Worm (Caenorhabditis elegans) whole organism, dauer: ENCODE measurements around the gene col-69.
"Not testable (repeated sequence)": the region's sequence is repeated elsewhere in the genome, so short reads cannot be mapped to it uniquely, and the experiment has no call there.

Experiments used
- unc-62 ChIP-seq: sonication (generic microtip); optimal IDR thresholded peaks from 2 replicates; lab custom pipeline; 2017; ENCODE audit warnings: missing biosample characterization, missing genetic modification reagents, missing genetic modification characterization

col-69 gene

DNA sequence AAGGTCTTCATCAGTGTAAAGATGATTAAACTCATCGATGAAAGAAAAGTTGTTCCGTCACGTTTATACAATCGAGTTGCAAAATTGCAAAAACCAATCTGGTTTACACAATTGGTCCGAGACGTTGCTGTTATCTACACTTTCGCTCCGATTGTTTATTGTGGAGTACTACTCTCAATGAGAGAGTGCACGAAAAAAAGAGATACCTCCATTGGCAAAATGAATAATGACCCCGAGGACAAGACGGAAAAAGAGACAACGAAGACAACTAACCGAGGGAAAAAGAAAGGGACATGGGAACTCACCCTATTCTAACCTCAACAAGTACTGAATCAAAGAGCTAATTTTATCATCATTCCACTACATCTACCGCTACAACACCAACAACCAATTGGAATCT, 8.0 kb upstream of the col-69 start:
- TF ChIP-seq unc-62 (GFP tag; lab: Kevin White, UChicago), result no peak

DNA sequence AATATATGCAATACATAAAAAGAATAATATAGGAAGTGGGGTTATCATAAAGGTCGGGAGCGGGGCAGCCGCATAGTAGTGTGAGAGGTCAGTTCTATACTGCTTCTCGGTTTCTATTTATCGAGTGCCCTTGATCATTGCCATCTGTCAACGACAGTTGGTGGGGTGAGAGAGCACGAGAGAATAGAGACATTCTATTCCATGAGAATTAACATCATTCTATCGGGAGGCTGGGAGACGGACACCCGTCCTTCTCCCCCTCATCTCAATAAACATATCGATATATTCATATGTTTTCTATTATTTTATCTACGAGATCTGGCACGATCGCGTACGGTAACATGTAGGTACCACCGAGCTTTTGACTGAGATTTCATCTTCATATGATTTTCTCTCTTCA, 6.6 kb upstream of the col-69 start, which contains the start of gene mps-2:
Gene mps-2, minus strand, starts transcription at position 101 of the 400 bp plus-strand sequence.
- TF ChIP-seq unc-62 (GFP tag; lab: Kevin White, UChicago), result not testable (repeated sequence)

DNA sequence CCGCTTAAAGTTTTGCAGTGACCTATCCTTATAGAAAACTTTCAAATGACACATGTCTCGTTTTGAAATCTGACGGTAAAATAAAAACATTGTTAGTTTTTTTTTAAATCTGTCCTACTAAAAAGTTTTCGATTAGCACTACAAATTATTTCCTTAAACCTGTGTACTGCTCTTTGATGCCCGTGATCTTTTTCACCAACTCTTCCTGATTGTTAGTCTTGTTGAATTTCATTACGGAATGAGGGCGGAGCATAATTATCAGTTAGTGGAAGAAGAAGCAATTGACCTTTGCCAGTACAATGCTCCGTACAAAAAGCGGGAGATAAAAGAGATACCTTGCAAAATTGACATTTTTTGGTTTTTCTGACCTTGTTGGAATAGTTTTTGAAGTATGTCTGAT, 1.6 kb upstream of the col-69 start, which contains the start of gene K01A2.4:
Gene K01A2.4, plus strand, starts transcription at position 301 of the 400 bp plus-strand sequence.
- no peak for TF ChIP-seq unc-62 (GFP tag; lab: Kevin White, UChicago)

DNA sequence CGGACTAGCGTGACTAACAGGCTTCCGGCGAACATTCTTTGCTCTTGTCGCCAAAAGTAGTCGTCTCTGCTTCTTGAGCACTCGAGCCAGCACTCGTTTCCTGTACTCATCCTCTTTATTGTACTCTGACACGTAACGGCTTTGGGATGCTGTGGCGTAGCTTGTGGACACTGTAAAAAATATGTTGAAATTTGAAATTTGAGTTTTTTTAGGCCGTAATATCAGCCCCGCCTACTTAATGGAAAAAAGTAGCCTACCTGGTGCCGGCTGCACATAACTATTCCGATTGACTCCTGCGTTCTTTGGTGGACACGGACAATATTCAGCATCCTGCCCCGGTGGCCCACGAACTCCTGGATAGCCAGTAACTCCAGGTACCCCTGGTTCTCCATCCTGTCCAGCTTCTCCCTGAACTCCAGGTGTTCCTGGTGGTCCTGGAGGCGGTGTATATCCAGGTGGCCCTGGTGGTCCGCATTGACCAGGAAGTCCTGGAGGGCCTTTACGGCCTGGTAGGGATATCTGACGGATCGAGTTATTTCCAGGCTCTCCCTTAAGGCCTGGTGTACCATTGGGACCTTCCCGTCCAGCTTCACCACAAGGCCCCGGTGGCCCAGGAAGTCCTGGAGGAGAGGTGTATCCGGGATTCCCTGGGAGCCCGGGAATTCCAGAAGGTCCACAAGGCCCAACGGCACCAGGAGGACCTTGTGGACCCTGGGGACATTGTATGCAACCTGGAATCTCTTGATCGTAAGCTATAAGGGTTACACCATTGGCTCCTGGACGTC, 1.4 kb downstream of the col-69 start:
- no peak for TF ChIP-seq unc-62 (GFP tag; lab: Kevin White, UChicago)

DNA sequence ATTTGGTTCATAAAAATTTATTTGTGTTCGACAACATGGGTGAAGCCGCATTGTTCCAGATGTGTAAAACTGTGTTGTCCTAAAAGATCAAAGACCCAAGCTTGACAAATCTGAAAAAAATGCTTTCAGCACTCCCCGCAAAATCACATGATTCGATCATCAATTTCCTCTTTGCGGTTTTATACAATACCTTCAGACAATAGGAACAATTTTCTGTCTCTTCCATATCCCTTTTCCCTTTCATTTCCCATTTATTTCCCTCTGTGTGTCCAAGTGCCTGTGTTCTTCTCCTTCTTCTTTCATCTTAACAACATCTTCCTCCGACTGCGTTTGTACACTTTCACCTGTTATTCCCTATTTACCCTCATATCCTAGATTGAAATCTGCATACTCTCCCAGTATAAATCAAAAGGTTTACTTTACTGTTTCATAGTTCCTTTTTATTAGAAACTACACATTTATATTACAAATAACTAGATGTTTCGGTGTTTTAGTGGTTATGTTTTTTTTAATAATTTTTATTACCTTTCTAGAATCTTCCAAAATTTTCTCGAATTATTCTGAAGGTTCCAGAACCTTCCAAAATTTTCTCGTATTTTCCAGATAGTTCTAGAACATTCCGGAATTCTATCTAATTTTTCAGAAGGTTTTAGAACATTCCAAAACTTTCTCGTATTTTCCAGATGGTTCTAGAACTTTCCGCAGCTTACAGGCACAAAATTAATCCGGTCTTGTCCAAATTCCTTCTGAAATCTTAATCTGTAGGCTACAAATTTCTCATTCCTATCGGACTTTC, 4.4 kb downstream of the col-69 start, which contains the start of gene K01A2.5:
Gene K01A2.5, plus strand, starts transcription at position 297 of the 796 bp plus-strand sequence.
- TF ChIP-seq unc-62 (GFP tag; lab: Kevin White, UChicago), result no peak

DNA sequence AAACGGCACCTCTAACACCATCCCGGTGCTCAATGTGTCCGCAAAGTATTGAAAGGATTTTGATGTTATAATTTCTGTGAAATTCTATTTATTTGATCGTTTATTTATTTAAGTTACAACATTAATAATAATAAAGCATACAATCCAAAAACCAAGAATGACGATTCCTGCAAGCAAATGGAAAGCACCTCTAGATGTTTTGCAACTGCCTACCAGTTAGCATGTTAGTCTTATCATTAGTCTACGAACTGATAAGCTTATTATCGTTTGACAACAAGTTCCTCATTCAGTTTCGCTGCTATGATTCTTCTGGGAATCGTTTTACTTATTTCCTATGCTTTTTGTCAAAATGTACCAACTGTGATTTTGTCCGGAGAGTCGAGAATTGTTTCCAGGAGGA, 5.9 kb downstream of the col-69 start, which contains the start of gene K01A2.6:
Gene K01A2.6, plus strand, starts transcription at position 301 of the 400 bp plus-strand sequence.
- no peak for TF ChIP-seq unc-62 (GFP tag; lab: Kevin White, UChicago)

DNA sequence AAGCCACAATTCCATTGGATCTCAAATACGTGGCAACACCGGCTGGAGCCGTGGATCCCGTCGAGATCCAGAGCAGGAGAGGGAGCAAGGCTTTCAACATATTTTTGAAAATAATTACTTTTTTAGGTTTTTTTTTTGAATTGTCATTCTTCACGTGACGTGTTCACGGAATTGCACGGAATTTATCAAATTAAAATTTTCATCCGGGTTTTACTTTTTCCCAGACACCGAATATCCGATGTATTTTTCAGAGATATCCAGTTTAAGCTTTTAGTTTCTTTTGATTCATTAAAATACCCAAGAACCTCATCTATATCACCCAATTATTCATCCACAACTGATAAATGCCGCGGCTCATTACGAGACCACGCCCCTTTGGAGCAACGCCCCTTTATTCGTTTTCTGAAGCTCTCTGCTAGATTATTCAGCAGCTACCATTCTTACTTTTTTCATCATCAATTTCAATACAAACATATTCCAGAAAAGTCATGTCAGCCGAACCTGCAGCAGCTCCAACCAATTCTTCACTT, 8.6 kb downstream of the col-69 start, which contains the start of the genes clec-117 and B0432.1:
Gene clec-117, minus strand, starts transcription at position 101 of the 530 bp plus-strand sequence.
Gene B0432.1, plus strand, starts transcription at position 480 of the 530 bp plus-strand sequence.
- TF ChIP-seq unc-62 (GFP tag; lab: Kevin White, UChicago), result no peak

DNA sequence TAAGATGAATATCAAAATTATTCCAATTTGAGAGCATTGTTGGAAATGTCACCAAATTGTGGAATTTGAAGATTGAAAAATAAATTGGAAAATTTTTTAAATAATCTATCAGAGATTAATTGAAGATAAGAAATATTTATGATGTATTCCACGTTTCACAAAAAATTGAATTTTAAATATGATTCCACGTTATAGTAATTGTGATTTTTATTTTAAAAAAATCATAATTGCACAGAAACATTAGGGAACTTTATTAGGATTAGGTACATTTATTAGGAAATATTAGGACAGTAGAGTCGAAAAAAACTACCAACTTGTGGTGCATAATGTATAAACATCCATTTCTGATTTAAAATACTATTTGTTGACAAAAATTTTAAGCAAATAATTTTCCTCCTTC, 10.9 kb downstream of the col-69 start, which contains the start of gene B0432.11:
Gene B0432.11, minus strand, starts transcription at position 101 of the 400 bp plus-strand sequence.
- TF ChIP-seq unc-62 (GFP tag; lab: Kevin White, UChicago), result no peak

DNA sequence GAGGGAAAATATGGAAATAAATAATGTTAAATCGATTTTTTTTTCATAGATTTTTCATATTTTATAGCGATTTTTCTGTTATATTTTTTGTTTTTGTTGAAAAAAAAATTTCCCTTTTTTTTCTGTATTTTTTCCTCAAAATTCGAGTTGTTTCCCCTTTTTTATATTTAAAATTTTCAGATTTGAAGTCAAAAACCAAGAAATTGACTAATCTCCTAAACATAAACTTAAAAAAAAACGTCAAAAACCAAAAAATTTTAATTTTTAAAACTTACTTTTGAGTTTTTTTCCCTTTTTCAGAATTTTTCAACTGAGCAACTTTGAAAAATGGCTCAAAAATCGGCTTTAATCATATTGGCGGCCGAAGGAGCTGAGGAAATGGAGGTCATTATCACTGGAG, 15.3 kb downstream of the col-69 start, which contains the start of gene djr-1.1:
Gene djr-1.1, plus strand, starts transcription at position 301 of the 400 bp plus-strand sequence.
- no peak for TF ChIP-seq unc-62 (GFP tag; lab: Kevin White, UChicago)

DNA sequence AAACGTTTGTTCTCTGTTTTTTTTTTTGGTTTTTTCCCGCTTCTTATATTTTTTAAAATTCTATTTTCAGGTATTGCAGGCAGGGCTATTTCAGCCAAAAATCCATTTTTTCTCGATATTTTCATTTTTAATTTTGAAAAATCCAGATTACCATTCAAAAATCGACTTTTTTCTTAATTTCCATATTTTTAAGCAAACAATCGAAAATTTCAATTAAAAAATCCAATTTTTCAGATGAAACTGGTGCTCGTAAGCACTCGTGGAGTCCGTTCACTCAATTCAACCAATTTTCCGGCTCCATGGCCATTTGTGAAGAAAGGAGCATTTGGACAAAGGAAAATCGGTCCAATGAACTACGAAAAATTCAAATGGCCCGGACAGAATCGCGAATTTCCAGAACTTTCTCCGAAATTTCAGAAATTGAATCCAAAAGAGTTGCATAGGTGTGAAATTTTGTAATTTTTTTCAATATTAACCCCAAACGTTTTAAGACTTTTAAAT, 16.8 kb downstream of the col-69 start, which contains the start of gene mrpl-41:
Gene mrpl-41, plus strand, starts transcription at position 235 of the 501 bp plus-strand sequence.
- TF ChIP-seq unc-62 (GFP tag; lab: Kevin White, UChicago), result no peak

DNA sequence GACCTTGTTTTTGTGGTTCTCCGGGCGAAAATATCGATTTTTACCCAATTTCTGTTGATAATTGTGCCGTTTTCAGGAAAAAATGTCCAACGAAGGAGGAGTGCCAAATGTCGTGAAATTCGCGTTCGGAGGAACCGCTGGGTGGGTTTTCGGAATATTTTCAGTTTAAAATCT, 19.1 kb downstream of the col-69 start, which contains the start of gene misc-1:
Gene misc-1, plus strand, starts transcription at position 75 of the 174 bp plus-strand sequence.
- no peak for TF ChIP-seq unc-62 (GFP tag; lab: Kevin White, UChicago)

DNA sequence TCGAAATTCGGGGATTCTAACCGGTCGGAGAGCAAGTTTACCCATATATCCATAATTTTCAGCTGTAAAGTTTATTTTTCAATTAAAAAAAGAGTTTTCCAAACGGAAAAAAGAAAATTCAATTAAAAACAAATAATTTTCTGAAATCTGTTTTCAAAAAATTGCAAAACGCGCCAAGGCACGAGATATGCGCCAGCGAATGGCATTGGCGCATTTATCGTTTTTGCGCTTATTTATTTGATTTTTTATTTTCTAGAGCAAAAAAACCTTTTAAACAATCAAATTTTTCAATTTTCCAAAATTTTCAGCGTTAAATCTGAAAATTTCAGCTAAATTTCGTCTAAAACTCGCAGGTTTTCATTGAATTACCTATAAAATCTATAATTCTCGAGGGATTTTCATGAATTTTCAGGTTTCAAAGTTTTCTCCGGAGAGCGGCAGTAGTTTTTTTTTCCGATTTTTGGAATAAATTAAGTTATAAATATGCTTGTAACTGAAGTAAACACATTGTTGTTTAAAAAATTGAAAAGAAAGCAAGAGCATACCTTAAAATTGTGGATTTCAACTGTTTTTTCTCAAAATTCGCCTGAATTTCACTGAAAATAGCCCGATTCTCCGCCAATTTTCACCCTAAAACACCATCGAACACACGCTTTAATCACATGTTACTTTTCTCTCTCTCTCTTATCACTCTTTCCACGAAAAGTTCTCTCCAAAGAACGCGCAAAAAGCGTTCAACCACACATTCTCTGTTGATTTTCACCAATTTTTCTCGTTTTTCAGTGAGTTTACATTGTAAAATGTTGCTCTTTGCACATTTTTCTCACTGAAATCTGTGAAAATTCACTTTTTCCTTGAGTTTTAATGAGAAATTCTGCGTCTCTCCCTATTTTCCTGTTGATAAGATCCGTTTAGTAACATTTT, 19.7 kb downstream of the col-69 start, which contains the start of gene B0432.10:
Gene B0432.10, minus strand, starts transcription at position 649 of the 924 bp plus-strand sequence.
- TF ChIP-seq unc-62 (GFP tag; lab: Kevin White, UChicago), result no peak

DNA sequence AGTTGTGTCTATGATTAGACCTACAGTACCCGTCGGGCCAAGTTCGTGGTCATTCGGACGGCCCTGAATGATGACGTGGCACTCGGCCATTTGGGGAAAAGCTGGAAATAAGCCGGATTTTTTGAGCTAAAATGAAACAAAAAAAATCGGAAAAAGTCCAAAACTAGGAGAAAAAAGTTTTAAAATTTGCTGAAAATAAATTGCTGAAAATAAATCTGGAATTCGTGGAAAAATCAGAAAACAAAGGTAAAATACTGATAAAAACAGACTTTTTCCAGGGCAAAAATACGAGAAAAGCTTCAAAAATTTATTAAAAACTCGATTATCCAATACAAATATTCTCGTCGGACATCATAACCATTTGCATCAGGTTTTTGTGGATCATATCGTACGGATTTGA, 22.0 kb downstream of the col-69 start, which contains the start of gene B0432.9:
Gene B0432.9, minus strand, starts transcription at position 101 of the 400 bp plus-strand sequence.
- TF ChIP-seq unc-62 (GFP tag; lab: Kevin White, UChicago), result no peak

DNA sequence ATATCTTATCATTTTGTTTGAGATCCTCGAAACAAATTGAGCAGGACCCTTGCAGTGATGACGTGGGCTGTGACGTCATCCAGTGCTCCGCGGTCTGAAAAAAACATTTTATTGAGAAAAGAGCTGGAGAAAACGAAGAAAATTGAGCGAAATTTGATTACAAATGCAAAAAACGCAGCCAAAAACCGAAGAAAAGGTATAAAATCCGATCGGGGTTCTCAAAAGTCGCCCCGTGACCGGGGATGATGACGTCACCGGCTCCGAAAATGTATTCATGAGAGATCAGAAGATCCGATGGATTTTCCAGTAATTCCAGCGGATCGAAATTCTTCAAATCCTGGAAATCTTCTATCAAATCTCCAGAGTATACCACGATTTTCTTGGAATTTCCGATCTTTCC, 23.1 kb downstream of the col-69 start, which contains the start of gene trul-1:
Gene trul-1, minus strand, starts transcription at position 101 of the 400 bp plus-strand sequence.
- TF ChIP-seq unc-62 (GFP tag; lab: Kevin White, UChicago), result no peak
